Fruit fly (Drosophila melanogaster) whole organism, wandering third instar larva: ENCODE results near the gene eIF2Bbeta.

ENCODE experiments used
- Abd-B ChIP-seq: fragments of >200 bp; optimal IDR thresholded peaks from 2 replicates; lab custom pipeline; 2017; ENCODE audit warnings: missing biosample characterization, missing genetic modification characterization
- CG9705 ChIP-seq: fragments of 200-800 bp; sonication (Bioruptor generic); optimal IDR thresholded peaks from 2 replicates; lab custom pipeline; 2018; ENCODE audit warnings: missing biosample characterization, mild to moderate bottlenecking, missing genetic modification characterization
- CrebA ChIP-seq: fragments of 200-800 bp; sonication (Bioruptor generic); optimal IDR thresholded peaks from 2 replicates; lab custom pipeline; 2016; ENCODE audit warnings: missing biosample characterization, mild to moderate bottlenecking, missing genetic modification characterization, borderline replicate concordance
- Dfd ChIP-seq: fragments of >200 bp; optimal IDR thresholded peaks from 2 replicates; lab custom pipeline; 2017; ENCODE audit warnings: missing biosample characterization, missing genetic modification characterization
- Dif ChIP-seq: fragments of 200-275, 200-300 bp; sonication (Bioruptor generic); optimal IDR thresholded peaks from 2 replicates; lab custom pipeline; 2018; ENCODE audit warnings: missing biosample characterization, missing genetic modification characterization; ENCODE audit not compliant: partially characterized antibody
- GATAd ChIP-seq: sonication (Bioruptor generic); optimal IDR thresholded peaks from 2 replicates; lab custom pipeline; 2016; ENCODE audit warnings: missing biosample characterization, missing genetic modification characterization
- HLH106 ChIP-seq: fragments of 200-800 bp; optimal IDR thresholded peaks from 3 replicates; lab custom pipeline; 2019; ENCODE audit warnings: missing biosample characterization, mild to moderate bottlenecking, missing genetic modification characterization, moderate library complexity
- Hnf4 ChIP-seq: fragments of 200-800 bp; sonication (Bioruptor generic); optimal IDR thresholded peaks from 2 replicates; lab custom pipeline; 2016; ENCODE audit warnings: missing biosample characterization, mild to moderate bottlenecking, missing genetic modification characterization
- Hr78 ChIP-seq: fragments of >200 bp; optimal IDR thresholded peaks from 2 replicates; lab custom pipeline; 2017; ENCODE audit warnings: missing biosample characterization, missing genetic modification characterization
- Hr83 ChIP-seq: fragments of 200-300 bp; sonication (Bioruptor generic); optimal IDR thresholded peaks from 2 replicates; lab custom pipeline; 2016; ENCODE audit warnings: missing biosample characterization, mild to moderate bottlenecking, missing genetic modification characterization, moderate library complexity; ENCODE audit not compliant: poor library complexity, severe bottlenecking
- Jra ChIP-seq: sonication (Bioruptor generic); optimal IDR thresholded peaks from 2 replicates; lab custom pipeline; 2016; ENCODE audit warnings: missing biosample characterization, missing genetic modification characterization
- Mio ChIP-seq: sonication (Bioruptor generic); optimal IDR thresholded peaks from 2 replicates; lab custom pipeline; 2016; ENCODE audit warnings: missing biosample characterization, missing genetic modification characterization
- Myc ChIP-seq: fragments of >200 bp; optimal IDR thresholded peaks from 2 replicates; lab custom pipeline; 2017
- N ChIP-seq: fragments of >200 bp; optimal IDR thresholded peaks from 2 replicates; lab custom pipeline; 2018; ENCODE audit warnings: missing biosample characterization, missing external identifiers, missing genetic modification characterization
- OdsH ChIP-seq: fragments of 200-800 bp; sonication (Bioruptor generic); optimal IDR thresholded peaks from 2 replicates; lab custom pipeline; 2016; ENCODE audit warnings: missing biosample characterization, mild to moderate bottlenecking, missing genetic modification characterization
- Sp1 ChIP-seq: fragments of 200-800 bp; sonication (Bioruptor generic); optimal IDR thresholded peaks from 3 replicates; lab custom pipeline; 2019; ENCODE audit warnings: missing biosample characterization, mild to moderate bottlenecking, missing genetic modification characterization, moderate library complexity
- Vsx2 ChIP-seq: fragments of 200-300, 225-300 bp; sonication (Bioruptor generic); optimal IDR thresholded peaks from 2 replicates; lab custom pipeline; 2018; ENCODE audit warnings: missing biosample characterization, missing genetic modification characterization; ENCODE audit not compliant: partially characterized antibody
- br ChIP-seq: fragments of 200-800 bp; sonication (Bioruptor generic); optimal IDR thresholded peaks from 2 replicates; lab custom pipeline; 2016; ENCODE audit warnings: missing biosample characterization, missing genetic modification characterization
- dl ChIP-seq, 2 experiments: fragments of 175-275, 200-275 bp in 1 of 2; fragments of 200-275 bp in 1 of 2; sonication (Bioruptor generic); optimal IDR thresholded peaks; lab custom pipeline; 2018; ENCODE audit warnings: mild to moderate bottlenecking in 2 of 2, missing biosample characterization in 2 of 2, missing genetic modification characterization in 2 of 2, moderate library complexity in 2 of 2; ENCODE audit not compliant: partially characterized antibody in 2 of 2, insufficient read depth in 1 of 2
- dmrt93B ChIP-seq: fragments of 200-800 bp; sonication (Bioruptor generic); optimal IDR thresholded peaks from 2 replicates; lab custom pipeline; 2018; ENCODE audit warnings: missing biosample characterization, mild to moderate bottlenecking, missing genetic modification characterization
- ey ChIP-seq: fragments of 200-800 bp; sonication (Bioruptor generic); optimal IDR thresholded peaks from 2 replicates; lab custom pipeline; 2016; ENCODE audit warnings: missing biosample characterization, missing genetic modification characterization
- foxo ChIP-seq, 2 experiments: fragments of 200-800 bp; sonication (Bioruptor generic); optimal IDR thresholded peaks; 2 replicates in 1 of 2; 3 replicates in 1 of 2; lab custom pipeline; 2016 to 2017; ENCODE audit warnings: missing biosample characterization in 2 of 2, missing genetic modification characterization in 2 of 2
- fru ChIP-seq: fragments of 200-800 bp; sonication (Bioruptor generic); optimal IDR thresholded peaks from 3 replicates; lab custom pipeline; 2016; ENCODE audit warnings: missing biosample characterization, mild to moderate bottlenecking, missing genetic modification characterization
- h ChIP-seq: fragments of 200-800 bp; sonication (Bioruptor generic); optimal IDR thresholded peaks from 3 replicates; lab custom pipeline; 2016; ENCODE audit warnings: missing biosample characterization, mild to moderate bottlenecking, missing genetic modification characterization
- lola ChIP-seq: fragments of >200 bp; optimal IDR thresholded peaks from 2 replicates; lab custom pipeline; 2017; ENCODE audit warnings: missing biosample characterization, missing genetic modification characterization
- pan ChIP-seq: fragments of >200 bp; optimal IDR thresholded peaks from 2 replicates; lab custom pipeline; 2017
- psq ChIP-seq: fragments of 200-800 bp; sonication (Bioruptor generic); optimal IDR thresholded peaks from 3 replicates; lab custom pipeline; 2017; ENCODE audit warnings: missing biosample characterization, mild to moderate bottlenecking, missing genetic modification characterization, moderate library complexity
- rgr ChIP-seq: fragments of 200-800 bp; sonication (Bioruptor generic); optimal IDR thresholded peaks from 3 replicates; lab custom pipeline; 2016; ENCODE audit warnings: missing biosample characterization, mild to moderate bottlenecking, missing genetic modification characterization
- sage ChIP-seq: fragments of 200-800 bp; sonication (Bioruptor generic); optimal IDR thresholded peaks from 2 replicates; lab custom pipeline; 2016; ENCODE audit warnings: missing biosample characterization, mild to moderate bottlenecking, missing genetic modification characterization
- sv ChIP-seq: fragments of 200-800 bp; sonication (Bioruptor generic); optimal IDR thresholded peaks from 3 replicates; lab custom pipeline; 2016; ENCODE audit warnings: missing biosample characterization, missing genetic modification characterization
- tai ChIP-seq: sonication (Bioruptor generic); optimal IDR thresholded peaks from 2 replicates; lab custom pipeline; 2016; ENCODE audit warnings: missing biosample characterization, missing genetic modification characterization

Gene eIF2Bbeta

DNA sequence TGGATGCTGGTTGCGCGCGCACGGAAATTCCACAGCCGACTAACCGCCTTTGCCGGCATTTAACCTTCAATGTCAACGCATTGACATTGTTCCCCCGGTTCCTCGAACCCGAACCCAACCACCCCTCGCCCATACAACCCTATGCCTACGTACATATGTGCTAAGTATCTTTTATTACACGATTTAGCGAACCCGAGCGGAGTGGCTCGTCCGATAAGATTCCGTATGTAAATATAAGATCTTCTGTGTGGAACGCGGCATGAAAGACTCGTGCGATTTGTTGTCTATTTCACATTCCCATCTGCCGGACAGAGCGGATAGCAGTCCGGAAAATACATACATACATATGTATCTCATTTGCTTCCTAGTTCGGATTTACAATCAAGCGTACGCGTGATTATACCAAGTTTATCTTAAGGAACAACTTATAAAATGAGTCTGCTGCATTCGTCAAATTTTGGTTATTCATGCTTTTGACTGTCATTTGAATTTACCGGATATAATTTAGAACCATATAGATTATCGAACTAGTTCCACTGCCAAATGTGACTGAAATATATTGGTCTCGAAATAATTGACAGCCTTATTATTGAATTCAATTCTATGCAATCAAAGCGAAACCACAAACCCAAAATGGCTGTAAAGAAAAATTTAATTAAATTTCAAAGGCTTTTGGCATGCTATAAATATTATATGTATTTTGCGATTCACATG lies 3.2 kb downstream of the eIF2Bbeta start, which contains the start of gene CG2680:
CG2680 (minus strand) TSS at position 51 of the 714 bp plus-strand sequence.
- TF ChIP-seq Dif (no peak), Sp1 (no peak), pan (lab: Kevin White, UChicago) (no peak), psq (GFP tag; lab: Kevin White, UChicago) (no peak), HLH106 (tag; lab: Kevin White, UChicago) (no peak), Mio (no peak), ey (no peak), Jra (GFP tag; lab: Kevin White, UChicago) (no peak), Hnf4 (no peak)
- TF ChIP-seq, all 38 proteins: peak for 0

DNA sequence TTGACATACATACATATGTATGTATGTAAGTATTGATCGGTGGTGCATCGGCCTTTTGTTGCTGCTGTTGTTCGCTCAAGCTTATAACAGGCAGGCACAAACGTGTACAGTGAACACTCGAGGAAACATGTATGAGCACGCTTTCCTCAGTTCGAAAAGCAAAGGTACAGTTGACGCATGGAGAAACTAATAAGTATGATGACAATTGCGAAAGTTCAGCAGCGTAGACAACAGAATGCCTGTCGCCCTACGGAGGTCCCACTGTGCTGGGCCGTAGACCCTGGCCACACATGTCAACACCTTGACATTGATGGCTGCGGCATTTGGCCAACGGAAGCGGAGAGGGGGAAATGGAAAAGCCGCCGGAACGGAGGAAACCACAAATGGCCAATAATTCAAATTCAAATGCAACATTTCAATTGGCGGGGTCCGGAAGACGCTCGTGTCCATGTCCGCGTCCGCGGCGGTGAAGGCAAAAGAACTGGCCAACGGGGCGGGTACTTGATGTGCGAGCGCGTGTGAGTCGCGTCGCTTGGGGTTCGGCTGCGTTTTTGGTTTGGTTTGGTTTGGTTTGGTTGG lies 3.9 kb downstream of the eIF2Bbeta start, which contains the start of gene CG2681:
CG2681 (plus strand) TSS at position 529 of the 579 bp plus-strand sequence.
- TF ChIP-seq Hr83 (GFP tag; lab: Kevin White, UChicago) (no peak), pan (lab: Kevin White, UChicago) (no peak), br (GFP tag; lab: Kevin White, UChicago) (no peak), CG9705 (GFP tag; lab: Kevin White, UChicago) (no peak), sage (no peak), Vsx2 (GFP tag; lab: Kevin White, UChicago) (no peak), sv (GFP tag; lab: Kevin White, UChicago) (no peak), dmrt93B (GFP tag; lab: Kevin White, UChicago) (no peak), foxo (GFP tag; optimal IDR thresholded peaks at IDR 0.05; lab: Kevin White, UChicago) (peak in 1 of 2 experiments; percentile 43), Sp1 (no peak), h (GFP tag; lab: Kevin White, UChicago) (peak; percentile 9), Jra (GFP tag; lab: Kevin White, UChicago) (no peak), N (no peak), HLH106 (tag; lab: Kevin White, UChicago) (no peak), CrebA (GFP tag; lab: Kevin White, UChicago) (no peak), psq (GFP tag; lab: Kevin White, UChicago) (no peak), Dif (no peak), Dfd (GFP tag; lab: Kevin White, UChicago) (no peak), rgr (GFP tag; lab: Kevin White, UChicago) (peak; percentile 26), fru (GFP tag; lab: Kevin White, UChicago) (peak; percentile 18), tai (GFP tag; lab: Kevin White, UChicago) (no peak), Myc (no peak), OdsH (GFP tag; lab: Kevin White, UChicago) (peak; percentile 14), Abd-B (no peak), ey (peak; percentile 42)
- TF ChIP-seq, all 38 proteins: peak for 6

DNA sequence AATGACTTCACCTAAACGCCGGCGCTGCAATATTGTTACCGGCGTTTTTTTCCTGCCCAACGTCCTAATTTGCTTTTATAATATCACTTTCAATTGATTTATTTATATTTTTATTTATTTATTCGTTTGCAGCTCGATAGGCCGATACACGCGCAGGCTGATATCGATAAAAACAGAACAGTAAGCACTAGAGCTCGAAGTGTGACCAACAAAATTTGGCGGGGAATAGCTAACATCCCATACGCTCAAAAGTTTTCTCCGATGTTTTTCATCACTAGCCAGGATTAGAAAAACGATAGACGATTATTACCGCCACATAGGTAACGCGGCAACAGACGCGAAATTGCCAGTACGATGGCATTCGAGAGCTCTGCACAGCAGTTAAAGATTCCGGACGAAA lies 9.4 kb downstream of the eIF2Bbeta start, which contains the start of the genes CG2685 and CG2694:
CG2685 (minus strand) TSS at position 185 of the 400 bp plus-strand sequence.
CG2694 (plus strand) TSS at position 304 of the 400 bp plus-strand sequence.
- no peak for TF ChIP-seq dl (GFP tag; optimal IDR thresholded peaks at IDR 0.05; lab: Kevin White, UChicago; ENCODE audit: insufficient read depth in 1 of 2, partially characterized antibody in 2 of 2)
- TF ChIP-seq sv (GFP tag; lab: Kevin White, UChicago) = no peak
- peak; percentile 24 for TF ChIP-seq Myc
- peak in 1 of 2 experiments; percentile 10 for TF ChIP-seq foxo (GFP tag; optimal IDR thresholded peaks at IDR 0.05; lab: Kevin White, UChicago)
- TF ChIP-seq rgr (GFP tag; lab: Kevin White, UChicago) = peak; percentile 9
- TF ChIP-seq, all 38 proteins: peak for 3

DNA sequence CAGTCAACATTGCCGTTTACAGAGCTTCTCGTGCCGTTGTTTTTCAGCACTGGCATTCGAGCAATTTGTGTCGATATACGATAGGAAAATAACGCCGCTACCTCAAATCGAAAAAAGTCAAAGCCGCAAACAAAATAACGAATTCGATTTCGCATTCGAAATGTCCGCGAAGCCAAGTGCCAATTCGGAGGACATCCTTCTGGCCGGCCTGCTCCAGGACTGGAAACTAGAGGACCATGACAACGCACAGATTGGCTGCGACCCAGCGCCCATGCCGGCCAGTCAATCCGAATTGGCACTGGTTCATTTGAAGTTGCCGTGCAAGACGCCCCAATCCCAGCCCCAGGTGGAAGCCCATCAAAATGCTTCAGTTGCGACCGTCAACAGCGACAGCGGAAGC lies 10.4 kb downstream of the eIF2Bbeta start:
- TF ChIP-seq fru (GFP tag; lab: Kevin White, UChicago) (no peak), HLH106 (tag; lab: Kevin White, UChicago) (peak; percentile 14), Myc (no peak), Hnf4 (no peak), dmrt93B (GFP tag; lab: Kevin White, UChicago) (no peak), Vsx2 (GFP tag; lab: Kevin White, UChicago) (peak; percentile 96), Hr78 (GFP tag; lab: Kevin White, UChicago) (no peak), psq (GFP tag; lab: Kevin White, UChicago) (no peak), sv (GFP tag; lab: Kevin White, UChicago) (no peak), GATAd (no peak), lola (no peak), Dif (peak; percentile 84)
